Worm (Caenorhabditis elegans) whole organism, L2 larva: ENCODE data around the gene F46E10.18.

Experiments used
- lin-39 ChIP-seq: fragments of 150-350 bp; optimal IDR thresholded peaks from 2 replicates; lab custom pipeline; 2014; ENCODE audit warnings: missing biosample characterization, missing genetic modification reagents, missing genetic modification characterization
- nhr-11 ChIP-seq: fragments of 150-350 bp; optimal IDR thresholded peaks from 2 replicates; lab custom pipeline; 2014; ENCODE audit warnings: missing biosample characterization, missing genetic modification characterization
- nhr-237 ChIP-seq: fragments of 150-350 bp; optimal IDR thresholded peaks from 2 replicates; lab custom pipeline; 2014; ENCODE audit warnings: missing biosample characterization, missing genetic modification characterization
- nhr-6 ChIP-seq: fragments of 150-350 bp; optimal IDR thresholded peaks from 2 replicates; lab custom pipeline; 2014; ENCODE audit warnings: missing biosample characterization, missing genetic modification characterization
- nhr-77 ChIP-seq: fragments of 150-350 bp; optimal IDR thresholded peaks from 2 replicates; lab custom pipeline; 2014; ENCODE audit warnings: missing biosample characterization, missing genetic modification characterization
- skn-1 ChIP-seq: sonication (generic microtip); optimal IDR thresholded peaks from 2 replicates; lab custom pipeline; 2017; ENCODE audit warnings: missing biosample characterization, missing genetic modification characterization
- unc-62 ChIP-seq: fragments of 150-350 bp; optimal IDR thresholded peaks from 2 replicates; lab custom pipeline; 2014; ENCODE audit warnings: missing biosample characterization, missing genetic modification reagents, missing genetic modification characterization

ce11 chrV:6544999-6545398 lies 24.2 kb downstream of the F46E10.18 start:
- TF ChIP-seq nhr-237 (tag; lab: Kevin White, UChicago) (no peak), nhr-6 (tag; lab: Kevin White, UChicago) (no peak), skn-1 (tag; lab: Kevin White, UChicago) (no peak), nhr-11 (tag; lab: Kevin White, UChicago) (no peak), nhr-77 (tag; lab: Kevin White, UChicago) (no peak), lin-39 (tag; lab: Kevin White, UChicago) (no peak), unc-62 (no peak)
